Worm (Caenorhabditis elegans) whole organism, L2 larva: ENCODE results near the gene F20B10.3.

Source experiments
- C34F6.9 ChIP-seq: fragments of 150-350 bp; optimal IDR thresholded peaks from 2 replicates; lab custom pipeline; 2014; ENCODE audit warnings: missing biosample characterization, missing genetic modification characterization
- F13H6.1 ChIP-seq: sonication (generic microtip); optimal IDR thresholded peaks from 2 replicates; lab custom pipeline; 2016; ENCODE audit warnings: missing genetic modification characterization, missing compliant biosample characterization
- R02D3.7 ChIP-seq: fragments of 150-350 bp; optimal IDR thresholded peaks from 2 replicates; lab custom pipeline; 2014; ENCODE audit warnings: missing biosample characterization, missing genetic modification characterization
- Y55F3AM.14 ChIP-seq: fragments of 200-800 bp; sonication (Bioruptor generic); optimal IDR thresholded peaks from 2 replicates; lab custom pipeline; 2018; ENCODE audit warnings: mild to moderate bottlenecking, missing genetic modification characterization, missing compliant biosample characterization
- ZK546.5 ChIP-seq: sonication (generic microtip); optimal IDR thresholded peaks from 2 replicates; lab custom pipeline; 2017; ENCODE audit warnings: missing biosample characterization, missing genetic modification characterization
- alr-1 ChIP-seq: fragments of 150-350 bp; optimal IDR thresholded peaks from 2 replicates; lab custom pipeline; 2014; ENCODE audit warnings: missing biosample characterization, missing genetic modification characterization
- aly-2 ChIP-seq: fragments of 150-350 bp; optimal IDR thresholded peaks from 2 replicates; lab custom pipeline; 2014; ENCODE audit warnings: missing biosample characterization, missing genetic modification characterization
- ama-1 ChIP-seq: fragments of 150-350 bp; optimal IDR thresholded peaks from 2 replicates; lab custom pipeline; 2018; ENCODE audit warnings: inconsistent platforms
- blmp-1 ChIP-seq: sonication (generic microtip); optimal IDR thresholded peaks from 2 replicates; lab custom pipeline; 2017; ENCODE audit warnings: missing genetic modification characterization, mild to moderate bottlenecking, missing compliant biosample characterization, antibody characterized with exemption, moderate library complexity; ENCODE audit not compliant: insufficient read depth
- ceh-16 ChIP-seq: fragments of 150-350 bp; optimal IDR thresholded peaks from 2 replicates; lab custom pipeline; 2014; ENCODE audit warnings: missing biosample characterization, missing genetic modification characterization
- ceh-82 ChIP-seq: fragments of 150-350 bp; optimal IDR thresholded peaks from 2 replicates; lab custom pipeline; 2014; ENCODE audit warnings: missing biosample characterization, missing genetic modification characterization
- crh-2 ChIP-seq: sonication (generic microtip); optimal IDR thresholded peaks from 2 replicates; lab custom pipeline; 2017; ENCODE audit warnings: missing biosample characterization, missing genetic modification characterization
- dmd-4 ChIP-seq: sonication (generic microtip); optimal IDR thresholded peaks from 2 replicates; lab custom pipeline; 2017; ENCODE audit warnings: missing biosample characterization, missing genetic modification characterization
- egl-27 ChIP-seq: sonication (generic microtip); optimal IDR thresholded peaks from 3 replicates; lab custom pipeline; 2017; ENCODE audit warnings: missing biosample characterization, missing genetic modification reagents, missing genetic modification characterization
- elt-1 ChIP-seq: fragments of 150-350 bp; optimal IDR thresholded peaks from 2 replicates; lab custom pipeline; 2014; ENCODE audit warnings: missing biosample characterization, missing genetic modification characterization
- fos-1 ChIP-seq: fragments of 150-350 bp; optimal IDR thresholded peaks from 2 replicates; lab custom pipeline; 2014; ENCODE audit warnings: missing biosample characterization, missing genetic modification characterization
- lin-11 ChIP-seq: fragments of 150-350 bp; sonication (generic microtip); optimal IDR thresholded peaks from 2 replicates; lab custom pipeline; 2014; ENCODE audit warnings: missing biosample characterization, missing genetic modification characterization, inconsistent platforms, mixed read lengths
- lin-39 ChIP-seq: fragments of 150-350 bp; optimal IDR thresholded peaks from 2 replicates; lab custom pipeline; 2014; ENCODE audit warnings: missing biosample characterization, missing genetic modification reagents, missing genetic modification characterization
- lsy-2 ChIP-seq, 2 experiments: fragments of 150-350 bp in 1 of 2; sonication (generic microtip) in 1 of 2; optimal IDR thresholded peaks; 2 replicates each; lab custom pipeline; 2014 to 2017; ENCODE audit warnings: missing biosample characterization in 2 of 2, missing genetic modification characterization in 2 of 2
- mbf-1 ChIP-seq: sonication (generic microtip); optimal IDR thresholded peaks from 2 replicates; lab custom pipeline; 2017; ENCODE audit warnings: missing biosample characterization, missing genetic modification characterization
- nhr-12 ChIP-seq: fragments of 150-350 bp; optimal IDR thresholded peaks from 2 replicates; lab custom pipeline; 2014; ENCODE audit warnings: missing biosample characterization, missing genetic modification characterization
- nhr-129 ChIP-seq: fragments of 150-350 bp; optimal IDR thresholded peaks from 2 replicates; lab custom pipeline; 2014; ENCODE audit warnings: missing biosample characterization, missing genetic modification characterization
- nhr-21 ChIP-seq: fragments of 150-350 bp; optimal IDR thresholded peaks from 2 replicates; lab custom pipeline; 2014; ENCODE audit warnings: missing biosample characterization, missing genetic modification characterization
- nhr-23 ChIP-seq: fragments of 150-350 bp; optimal IDR thresholded peaks from 2 replicates; lab custom pipeline; 2014; ENCODE audit warnings: missing biosample characterization, missing genetic modification reagents, missing genetic modification characterization
- nhr-237 ChIP-seq: fragments of 150-350 bp; optimal IDR thresholded peaks from 2 replicates; lab custom pipeline; 2014; ENCODE audit warnings: missing biosample characterization, missing genetic modification characterization
- nhr-25 ChIP-seq: fragments of 150-350 bp; sonication (generic microtip); optimal IDR thresholded peaks from 3 replicates; lab custom pipeline; 2014; ENCODE audit warnings: missing biosample characterization, missing genetic modification characterization
- nhr-6 ChIP-seq: fragments of 150-350 bp; optimal IDR thresholded peaks from 2 replicates; lab custom pipeline; 2014; ENCODE audit warnings: missing biosample characterization, missing genetic modification characterization
- skn-1 ChIP-seq: sonication (generic microtip); optimal IDR thresholded peaks from 2 replicates; lab custom pipeline; 2017; ENCODE audit warnings: missing biosample characterization, missing genetic modification characterization
- sma-3 ChIP-seq: sonication (generic microtip); optimal IDR thresholded peaks from 2 replicates; lab custom pipeline; 2016; ENCODE audit warnings: missing genetic modification reagents, missing genetic modification characterization, missing compliant biosample characterization
- sma-9 ChIP-seq, 2 experiments: fragments of 150-350 bp in 1 of 2; sonication (generic microtip) in 1 of 2; optimal IDR thresholded peaks; 2 replicates each; lab custom pipeline; 2014 to 2016; ENCODE audit warnings: missing genetic modification characterization in 2 of 2, mild to moderate bottlenecking in 1 of 2, missing biosample characterization in 1 of 2, missing compliant biosample characterization in 1 of 2, missing genetic modification reagents in 1 of 2, moderate library complexity in 1 of 2
- snpc-4 ChIP-seq: fragments of 150-350 bp; optimal IDR thresholded peaks from 2 replicates; lab custom pipeline; 2014; ENCODE audit warnings: missing biosample characterization, missing genetic modification characterization
- unc-55 ChIP-seq: fragments of 150-350 bp; sonication (generic microtip); optimal IDR thresholded peaks from 3 replicates; lab custom pipeline; 2014; ENCODE audit warnings: missing biosample characterization, missing genetic modification reagents, missing genetic modification characterization
- unc-62 ChIP-seq: fragments of 150-350 bp; optimal IDR thresholded peaks from 2 replicates; lab custom pipeline; 2014; ENCODE audit warnings: missing biosample characterization, missing genetic modification reagents, missing genetic modification characterization
- zag-1 ChIP-seq: fragments of 150-350 bp; optimal IDR thresholded peaks from 2 replicates; lab custom pipeline; 2014; ENCODE audit warnings: missing biosample characterization, missing genetic modification characterization
- ztf-1 ChIP-seq: fragments of 200-800 bp; sonication (Bioruptor generic); conservative IDR thresholded peaks from 2 replicates; pipeline ENCODE4 v1.3.6; 2022; ENCODE audit warnings: missing genetic modification characterization, missing compliant biosample characterization
- ztf-4 ChIP-seq: fragments of 150-350 bp; optimal IDR thresholded peaks from 2 replicates; lab custom pipeline; 2014; ENCODE audit warnings: missing biosample characterization, missing genetic modification characterization

Gene F20B10.3

ce11 chrIV:12194668-12195067 lies 26.6 kb downstream of the F20B10.3 start:
- TF ChIP-seq dmd-4 (no peak), nhr-6 (no peak), unc-62 (no peak), Y55F3AM.14 (no peak), ztf-4 (tag; lab: Kevin White, UChicago) (no peak), nhr-12 (tag; lab: Kevin White, UChicago) (no peak), alr-1 (no peak), egl-27 (tag; lab: Kevin White, UChicago) (no peak), ama-1 (lab: Kevin White, UChicago) (no peak), nhr-25 (tag; lab: Kevin White, UChicago) (no peak), ztf-1 (GFP tag; lab: Robert Waterston, UW) (no peak), nhr-129 (tag; lab: Kevin White, UChicago) (no peak), nhr-21 (tag; lab: Kevin White, UChicago) (no peak), mbf-1 (tag; lab: Kevin White, UChicago) (no peak), R02D3.7 (tag; lab: Kevin White, UChicago) (no peak), C34F6.9 (no peak), blmp-1 (tag; lab: Kevin White, UChicago) (no peak), ZK546.5 (tag; lab: Kevin White, UChicago) (no peak), nhr-23 (no peak), fos-1 (no peak)

- no peak for TF ChIP-seq lsy-2 (tag; optimal IDR thresholded peaks at IDR 0.05; lab: Kevin White, UChicago)
- TF ChIP-seq unc-55 (GFP tag; lab: Kevin White, UChicago): no peak
- no peak for TF ChIP-seq nhr-23
- peak; percentile 17 for TF ChIP-seq nhr-129 (tag; lab: Kevin White, UChicago)
- TF ChIP-seq sma-3 (GFP tag; lab: Kevin White, UChicago): no peak
- no peak for TF ChIP-seq snpc-4 (tag; lab: Kevin White, UChicago)
- TF ChIP-seq zag-1: no peak
- TF ChIP-seq skn-1: no peak
- TF ChIP-seq ceh-82: no peak
- TF ChIP-seq lin-11 (tag; lab: Kevin White, UChicago): no peak
- no peak for TF ChIP-seq blmp-1 (tag; lab: Kevin White, UChicago)
- TF ChIP-seq lin-39: no peak
- TF ChIP-seq elt-1 (tag; lab: Kevin White, UChicago): no peak
- peak; percentile 23 for TF ChIP-seq fos-1
Observed at ce11 chrIV:12196608-12197007, 28.6 kb downstream of the F20B10.3 start.

ce11 chrIV:12197679-12198078 lies 29.6 kb downstream of the F20B10.3 start:
- peak; percentile 22 for TF ChIP-seq F13H6.1 (tag; lab: Kevin White, UChicago)
- TF ChIP-seq aly-2 (tag; lab: Kevin White, UChicago): no peak
- TF ChIP-seq nhr-129 (tag; lab: Kevin White, UChicago): peak; percentile 52
- TF ChIP-seq fos-1: peak; percentile 33
- no peak for TF ChIP-seq unc-55 (GFP tag; lab: Kevin White, UChicago)
- no peak for TF ChIP-seq nhr-237 (tag; lab: Kevin White, UChicago)
- TF ChIP-seq ceh-16: no peak
- peak; percentile 54 for TF ChIP-seq crh-2 (tag; lab: Kevin White, UChicago)
- TF ChIP-seq sma-9 (GFP tag; optimal IDR thresholded peaks at IDR 0.05; lab: Kevin White, UChicago): peak; percentile 75
- TF ChIP-seq sma-9 (tag; optimal IDR thresholded peaks at IDR 0.05; lab: Kevin White, UChicago): no peak

- TF ChIP-seq lin-39 (no peak), F13H6.1 (tag; lab: Kevin White, UChicago) (peak; percentile 51), sma-9 (GFP tag; optimal IDR thresholded peaks at IDR 0.05; lab: Kevin White, UChicago) (peak; percentile 17), sma-9 (tag; optimal IDR thresholded peaks at IDR 0.05; lab: Kevin White, UChicago) (no peak), sma-3 (GFP tag; lab: Kevin White, UChicago) (no peak), nhr-129 (tag; lab: Kevin White, UChicago) (peak; percentile 71)
Observed at ce11 chrIV:12198816-12199215, 30.8 kb downstream of the F20B10.3 start.
